Worm (Caenorhabditis elegans) whole organism, mixed stage, embryonic: ENCODE measurements around the gene sucl-2.

Experiments
- bed-3 ChIP-seq: fragments of 200-800 bp; sonication (Bioruptor generic); optimal IDR thresholded peaks from 3 replicates; lab custom pipeline; 2018; ENCODE audit warnings: mild to moderate bottlenecking, missing genetic modification characterization, moderate library complexity, missing compliant biosample characterization
- blmp-1 ChIP-seq: fragments of 150-350 bp; optimal IDR thresholded peaks from 2 replicates; lab custom pipeline; 2014; ENCODE audit warnings: missing biosample characterization, missing genetic modification characterization
- ceh-39 ChIP-seq: fragments of 150-350 bp; optimal IDR thresholded peaks from 2 replicates; lab custom pipeline; 2014; ENCODE audit warnings: missing biosample characterization, missing genetic modification characterization
- ceh-83 ChIP-seq: fragments of 200-800 bp; sonication (Bioruptor generic); optimal IDR thresholded peaks from 2 replicates; lab custom pipeline; 2018; ENCODE audit warnings: mild to moderate bottlenecking, missing genetic modification characterization, missing compliant biosample characterization
- ces-1 ChIP-seq: fragments of 150-350 bp; optimal IDR thresholded peaks from 2 replicates; lab custom pipeline; 2014; ENCODE audit warnings: missing biosample characterization, missing genetic modification reagents, missing genetic modification characterization
- cnd-1 ChIP-seq: fragments of 200-800 bp; sonication (Bioruptor generic); optimal IDR thresholded peaks from 2 replicates; lab custom pipeline; 2018; ENCODE audit warnings: mild to moderate bottlenecking, missing genetic modification characterization, missing compliant biosample characterization
- drap-1 ChIP-seq: fragments of 200-800 bp; sonication (Bioruptor generic); optimal IDR thresholded peaks from 3 replicates; lab custom pipeline; 2018; ENCODE audit warnings: mild to moderate bottlenecking, missing genetic modification characterization, missing compliant biosample characterization
- elt-1 ChIP-seq: sonication (generic microtip); optimal IDR thresholded peaks from 2 replicates; lab custom pipeline; 2017; ENCODE audit warnings: missing genetic modification characterization, mild to moderate bottlenecking, missing compliant biosample characterization, antibody characterized with exemption, moderate library complexity, borderline replicate concordance; ENCODE audit not compliant: insufficient read depth
- elt-3 ChIP-seq: fragments of 150-350 bp; optimal IDR thresholded peaks from 2 replicates; lab custom pipeline; 2014; ENCODE audit warnings: missing biosample characterization, missing genetic modification characterization
- flh-1 ChIP-seq: fragments of 200-800 bp; sonication (Bioruptor generic); optimal IDR thresholded peaks from 2 replicates; lab custom pipeline; 2018; ENCODE audit warnings: mild to moderate bottlenecking, missing genetic modification characterization, moderate library complexity, missing compliant biosample characterization
- ham-2 ChIP-seq: fragments of 200-800 bp; sonication (Bioruptor generic); optimal IDR thresholded peaks from 2 replicates; lab custom pipeline; 2018; ENCODE audit warnings: mild to moderate bottlenecking, missing genetic modification characterization, missing compliant biosample characterization
- lin-13 ChIP-seq: fragments of 150-350 bp; optimal IDR thresholded peaks from 2 replicates; lab custom pipeline; 2014; ENCODE audit warnings: missing biosample characterization, missing genetic modification characterization
- lin-32 ChIP-seq: fragments of 200-800 bp; sonication (Bioruptor generic); optimal IDR thresholded peaks from 2 replicates; lab custom pipeline; 2018; ENCODE audit warnings: mild to moderate bottlenecking, missing genetic modification characterization, missing compliant biosample characterization
- lsy-2 ChIP-seq: fragments of 150-350 bp; optimal IDR thresholded peaks from 2 replicates; lab custom pipeline; 2014; ENCODE audit warnings: missing biosample characterization, missing genetic modification characterization
- mab-5 ChIP-seq: fragments of 150-350 bp; optimal IDR thresholded peaks from 2 replicates; lab custom pipeline; 2014; ENCODE audit warnings: missing biosample characterization, missing genetic modification characterization
- mep-1 ChIP-seq: fragments of 150-350 bp; optimal IDR thresholded peaks from 2 replicates; lab custom pipeline; 2017; ENCODE audit warnings: missing biosample characterization, missing genetic modification reagents, missing genetic modification characterization, inconsistent platforms
- mls-2 ChIP-seq: sonication (generic microtip); optimal IDR thresholded peaks from 2 replicates; lab custom pipeline; 2016; ENCODE audit warnings: mild to moderate bottlenecking, missing genetic modification characterization, moderate library complexity, missing compliant biosample characterization
- nhr-12 ChIP-seq: fragments of 150-350 bp; optimal IDR thresholded peaks from 2 replicates; lab custom pipeline; 2014; ENCODE audit warnings: missing biosample characterization, missing genetic modification characterization
- nhr-2 ChIP-seq: fragments of 150-350 bp; optimal IDR thresholded peaks from 2 replicates; lab custom pipeline; 2014; ENCODE audit warnings: missing biosample characterization, missing genetic modification characterization
- nhr-237 ChIP-seq: fragments of 150-350 bp; optimal IDR thresholded peaks from 2 replicates; lab custom pipeline; 2014; ENCODE audit warnings: missing biosample characterization, missing genetic modification characterization
- nhr-28 ChIP-seq: fragments of 150-350 bp; optimal IDR thresholded peaks from 2 replicates; lab custom pipeline; 2014; ENCODE audit warnings: missing biosample characterization, missing genetic modification characterization
- nhr-76 ChIP-seq: sonication (generic microtip); optimal IDR thresholded peaks from 2 replicates; lab custom pipeline; 2017; ENCODE audit warnings: missing biosample characterization, missing genetic modification characterization
- pha-4 ChIP-seq: fragments of 150-350 bp; optimal IDR thresholded peaks from 2 replicates; lab custom pipeline; 2018; ENCODE audit warnings: missing biosample characterization, missing genetic modification reagents, missing genetic modification characterization
- sem-2 ChIP-seq: fragments of 200-800 bp; sonication (Bioruptor generic); optimal IDR thresholded peaks from 2 replicates; lab custom pipeline; 2018; ENCODE audit warnings: mild to moderate bottlenecking, missing genetic modification characterization, missing compliant biosample characterization
- snpc-4 ChIP-seq: fragments of 150-350 bp; optimal IDR thresholded peaks from 2 replicates; lab custom pipeline; 2014; ENCODE audit warnings: missing biosample characterization, missing genetic modification characterization
- sptf-1 ChIP-seq: sonication (generic microtip); optimal IDR thresholded peaks from 2 replicates; lab custom pipeline; 2017; ENCODE audit warnings: mild to moderate bottlenecking, missing genetic modification characterization, moderate library complexity, missing compliant biosample characterization
- tbx-8 ChIP-seq: fragments of 200-800 bp; sonication (Bioruptor generic); optimal IDR thresholded peaks from 2 replicates; lab custom pipeline; 2018; ENCODE audit warnings: mild to moderate bottlenecking, missing genetic modification characterization, moderate library complexity, missing compliant biosample characterization
- unc-120 ChIP-seq: sonication (generic microtip); optimal IDR thresholded peaks from 2 replicates; lab custom pipeline; 2017; ENCODE audit warnings: missing genetic modification characterization, missing compliant biosample characterization; ENCODE audit not compliant: poor library complexity, severe bottlenecking
- unc-39 ChIP-seq: fragments of 150-350 bp; optimal IDR thresholded peaks from 2 replicates; lab custom pipeline; 2014; ENCODE audit warnings: missing biosample characterization, missing genetic modification characterization
- unc-62 ChIP-seq: fragments of 150-350 bp; optimal IDR thresholded peaks from 2 replicates; lab custom pipeline; 2014; ENCODE audit warnings: missing biosample characterization, missing genetic modification reagents, missing genetic modification characterization
- zip-8 ChIP-seq: fragments of 150-350 bp; optimal IDR thresholded peaks from 2 replicates; lab custom pipeline; 2014; ENCODE audit warnings: missing biosample characterization, missing genetic modification characterization
- ztf-11 ChIP-seq: fragments of 150-350 bp; optimal IDR thresholded peaks from 2 replicates; lab custom pipeline; 2014; ENCODE audit warnings: missing biosample characterization, missing genetic modification characterization

Gene sucl-2

ce11 chrIII:879634-880033 is 21.6 kb downstream of the sucl-2 start, which contains the start of the genes T24C4.5 and ucr-2.3:
Gene T24C4.5 (minus strand): TSS chrIII:879734.
Gene ucr-2.3 (plus strand): TSS chrIII:879860.
- TF ChIP-seq ces-1 (GFP tag; lab: Kevin White, UChicago) = no peak
- no peak for TF ChIP-seq ceh-39 (tag; lab: Kevin White, UChicago)
- TF ChIP-seq pha-4 (tag; lab: Kevin White, UChicago) = no peak
- TF ChIP-seq unc-39 (tag; lab: Kevin White, UChicago) = no peak
- no peak for TF ChIP-seq ham-2 (GFP tag; lab: Kevin White, UChicago)
- TF ChIP-seq nhr-76 (tag; lab: Kevin White, UChicago) = no peak
- no peak for TF ChIP-seq flh-1

ce11 chrIII:873432-873831 is 27.8 kb downstream of the sucl-2 start, which contains the start of gene clc-19:
Gene clc-19 (minus strand): TSS chrIII:873566.
- TF ChIP-seq nhr-12 (tag; lab: Kevin White, UChicago) (no peak), sptf-1 (tag; lab: Kevin White, UChicago) (no peak), snpc-4 (no peak), mep-1 (tag; lab: Kevin White, UChicago) (no peak), zip-8 (no peak), sem-2 (GFP tag; lab: Kevin White, UChicago) (no peak), pha-4 (tag; lab: Kevin White, UChicago) (no peak), unc-39 (tag; lab: Kevin White, UChicago) (no peak)

- TF ChIP-seq lsy-2 (tag; lab: Kevin White, UChicago) = no peak
- no peak for TF ChIP-seq drap-1 (GFP tag; lab: Kevin White, UChicago)
- TF ChIP-seq zip-8 = no peak
- no peak for TF ChIP-seq blmp-1 (tag; lab: Kevin White, UChicago)
- TF ChIP-seq ceh-39 (tag; lab: Kevin White, UChicago) = no peak
- TF ChIP-seq snpc-4 = no peak
- TF ChIP-seq nhr-28 = no peak
- no peak for TF ChIP-seq ztf-11 (tag; lab: Kevin White, UChicago)
- TF ChIP-seq mab-5 = no peak
- no peak for TF ChIP-seq unc-120 (tag; lab: Kevin White, UChicago)
- TF ChIP-seq cnd-1 = no peak
- TF ChIP-seq mls-2 = no peak
- no peak for TF ChIP-seq bed-3
- TF ChIP-seq nhr-237 (tag; lab: Kevin White, UChicago) = no peak
- TF ChIP-seq elt-3 (tag; lab: Kevin White, UChicago) = no peak
- no peak for TF ChIP-seq tbx-8
- TF ChIP-seq, all 35 proteins: peak for 0
Observed at ce11 chrIII:872373-872772, 28.8 kb downstream of the sucl-2 start, which contains the start of the genes T24C4.3 and clc-20. Gene T24C4.3 (minus strand): TSS chrIII:872473. Gene clc-20 (plus strand): TSS chrIII:872583.

ce11 chrIII:870555-870954 is 30.7 kb downstream of the sucl-2 start:
- TF ChIP-seq bed-3 (no peak), nhr-2 (tag; lab: Kevin White, UChicago) (peak; percentile 71), ceh-39 (tag; lab: Kevin White, UChicago) (peak; percentile 20), zip-8 (peak; percentile 67), ces-1 (GFP tag; lab: Kevin White, UChicago) (no peak), mep-1 (tag; lab: Kevin White, UChicago) (peak; percentile 8), ztf-11 (tag; lab: Kevin White, UChicago) (no peak), cnd-1 (peak; percentile 57), unc-62 (no peak), elt-1 (tag; lab: Kevin White, UChicago) (peak; percentile 49), unc-39 (tag; lab: Kevin White, UChicago) (peak; percentile 68)

- TF ChIP-seq lin-32 (GFP tag; lab: Kevin White, UChicago) (peak; percentile 22), ztf-11 (tag; lab: Kevin White, UChicago) (no peak), nhr-237 (tag; lab: Kevin White, UChicago) (no peak), nhr-2 (tag; lab: Kevin White, UChicago) (no peak), ceh-39 (tag; lab: Kevin White, UChicago) (peak; percentile 47), ceh-83 (GFP tag; lab: Kevin White, UChicago) (no peak), cnd-1 (peak; percentile 20), elt-1 (tag; lab: Kevin White, UChicago) (no peak), zip-8 (peak; percentile 42), lin-13 (tag; lab: Kevin White, UChicago) (no peak)
Observed at ce11 chrIII:869869-870268, 31.3 kb downstream of the sucl-2 start, which contains the start of gene T24C4.2. Gene T24C4.2 (minus strand): TSS chrIII:869969.
